Worm (Caenorhabditis elegans): Measurements from ENCODE around the gene him-17.

DNA sequence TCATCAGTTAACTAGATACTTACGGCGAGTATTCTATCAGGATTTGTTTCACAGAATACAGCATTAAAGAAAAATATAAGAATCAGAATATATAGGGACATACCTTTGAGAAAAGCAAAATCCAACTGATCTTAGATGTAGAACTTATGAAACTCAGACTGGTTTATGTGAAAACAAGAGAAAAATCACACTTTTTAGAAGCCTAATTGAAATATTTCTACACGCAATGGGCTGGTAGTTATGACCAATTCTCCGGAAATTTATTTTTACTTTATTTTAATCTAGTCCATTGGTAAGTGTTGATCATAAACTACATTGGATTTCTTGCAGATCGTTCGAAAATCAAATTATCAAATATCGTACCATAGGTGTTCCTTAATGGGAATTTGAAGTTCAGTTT is 7.6 kb downstream of the him-17 start, which contains the start of gene T09E8.4:
- TF ChIP-seq ets-5 (GFP tag; IDR thresholded peaks at IDR 0.05) (no peak), unc-62 (GFP tag; optimal IDR thresholded peaks at IDR 0.05) (no peak), ztf-11 (tag; optimal IDR thresholded peaks at IDR 0.05) (no peak), snpc-4 (tag; optimal IDR thresholded peaks at IDR 0.05) (no peak), unc-30 (tag; optimal IDR thresholded peaks at IDR 0.05) (no peak), pag-3 (tag; optimal IDR thresholded peaks at IDR 0.05; ENCODE audit: borderline replicate concordance, insufficient read depth) (no peak), egl-27 (tag; optimal IDR thresholded peaks at IDR 0.05) (no peak)

Data from whole organism, L1 larva.